Fruit fly (Drosophila melanogaster) whole organism, embryonic: ENCODE measurements around the gene IFT52.

Experiments
- Bteb2 ChIP-seq: fragments of 200-800 bp; sonication (Bioruptor generic); optimal IDR thresholded peaks from 2 replicates; lab custom pipeline; 2016; ENCODE audit warnings: missing biosample characterization, missing genetic modification characterization
- CG10959 ChIP-seq: fragments of 200-800 bp; sonication (Bioruptor generic); IDR thresholded peaks from 2 replicates; pipeline ENCODE4 v1.3.6; 2022; ENCODE audit warnings: missing biosample characterization, missing genetic modification characterization
- CG11456 ChIP-seq: fragments of 200-800 bp; sonication (Bioruptor generic); IDR thresholded peaks from 3 replicates; pipeline ENCODE4 v1.3.6; 2022; ENCODE audit warnings: missing biosample characterization, missing genetic modification characterization
- CG11504 ChIP-seq: fragments of 200-800 bp; sonication (Bioruptor generic); optimal IDR thresholded peaks from 3 replicates; lab custom pipeline; 2019; ENCODE audit warnings: missing biosample characterization, mild to moderate bottlenecking, missing genetic modification characterization, moderate library complexity
- CG11695 ChIP-seq: fragments of 200-800 bp; sonication (Bioruptor generic); IDR thresholded peaks from 3 replicates; pipeline ENCODE4 v1.3.6; 2022; ENCODE audit warnings: missing biosample characterization, missing genetic modification characterization
- CG12104 ChIP-seq: fragments of 200-800 bp; sonication (Bioruptor generic); optimal IDR thresholded peaks from 3 replicates; lab custom pipeline; 2016; ENCODE audit warnings: missing biosample characterization, missing genetic modification characterization
- CG12219 ChIP-seq: fragments of 200-800 bp; sonication (Bioruptor generic); optimal IDR thresholded peaks from 3 replicates; lab custom pipeline; 2018; ENCODE audit warnings: missing biosample characterization, mild to moderate bottlenecking, missing genetic modification characterization
- CG1602 ChIP-seq: fragments of 200-800 bp; sonication (Bioruptor generic); optimal IDR thresholded peaks from 3 replicates; lab custom pipeline; 2016; ENCODE audit warnings: missing biosample characterization, missing genetic modification characterization
- CG1647 ChIP-seq: fragments of 200-800 bp; sonication (Bioruptor generic); optimal IDR thresholded peaks from 3 replicates; lab custom pipeline; 2016; ENCODE audit warnings: missing biosample characterization, missing genetic modification characterization
- CG17186 ChIP-seq: fragments of 200-800 bp; sonication (Bioruptor generic); optimal IDR thresholded peaks from 3 replicates; lab custom pipeline; 2017; ENCODE audit warnings: missing biosample characterization, missing genetic modification reagents, missing genetic modification characterization
- CG17612 ChIP-seq: fragments of 200-800 bp; sonication (Bioruptor generic); IDR thresholded peaks from 2 replicates; pipeline ENCODE4 v1.3.6; 2022; ENCODE audit warnings: missing biosample characterization, missing genetic modification characterization
- CG18262 ChIP-seq: fragments of 200-800 bp; optimal IDR thresholded peaks from 3 replicates; lab custom pipeline; 2019; ENCODE audit warnings: missing biosample characterization, mild to moderate bottlenecking, missing genetic modification characterization, moderate library complexity
- CG2875 ChIP-seq: fragments of 200-800 bp; sonication (Bioruptor generic); optimal IDR thresholded peaks from 2 replicates; lab custom pipeline; 2017; ENCODE audit warnings: missing biosample characterization, mild to moderate bottlenecking, missing genetic modification characterization, missing genetic modification reagents
- CG3995 ChIP-seq: fragments of 200-800 bp; sonication (Bioruptor generic); optimal IDR thresholded peaks from 3 replicates; lab custom pipeline; 2016; ENCODE audit warnings: missing biosample characterization, missing genetic modification characterization
- CG8388 ChIP-seq: fragments of 200-800 bp; sonication (Bioruptor generic); optimal IDR thresholded peaks from 2 replicates; lab custom pipeline; 2019; ENCODE audit warnings: missing biosample characterization, mild to moderate bottlenecking, missing genetic modification characterization, moderate library complexity
- CG9437 ChIP-seq: fragments of 200-800 bp; sonication (Bioruptor generic); optimal IDR thresholded peaks from 2 replicates; lab custom pipeline; 2018; ENCODE audit warnings: missing biosample characterization, mild to moderate bottlenecking, missing genetic modification characterization
- CG9817 ChIP-seq: fragments of 200-800 bp; sonication (Bioruptor generic); optimal IDR thresholded peaks from 2 replicates; lab custom pipeline; 2018; ENCODE audit warnings: missing biosample characterization, mild to moderate bottlenecking, missing genetic modification characterization, moderate library complexity
- CoRest ChIP-seq: fragments of 200-800 bp; sonication (Bioruptor generic); optimal IDR thresholded peaks from 3 replicates; lab custom pipeline; 2018; ENCODE audit warnings: missing biosample characterization, mild to moderate bottlenecking, missing genetic modification characterization, moderate library complexity
- E2f2 ChIP-seq: fragments of 200-800 bp; sonication (Bioruptor generic); IDR thresholded peaks from 2 replicates; pipeline ENCODE4 v1.3.6; 2022; ENCODE audit warnings: missing biosample characterization, missing genetic modification characterization
- HLH54F ChIP-seq: fragments of 200-800 bp; sonication (Bioruptor generic); optimal IDR thresholded peaks from 3 replicates; lab custom pipeline; 2016; ENCODE audit warnings: missing biosample characterization, missing genetic modification characterization
- Mad ChIP-seq: fragments of 200-800 bp; sonication (Bioruptor generic); optimal IDR thresholded peaks from 2 replicates; lab custom pipeline; 2016; ENCODE audit warnings: missing biosample characterization, missing genetic modification characterization
- Med ChIP-seq: fragments of 200-800 bp; sonication (Bioruptor generic); peaks from one replicate; lab custom pipeline; 2016; ENCODE audit warnings: missing biosample characterization, missing genetic modification characterization, mild to moderate bottlenecking, inconsistent platforms, moderate library complexity
- Mes4 ChIP-seq: fragments of 200-800 bp; sonication (Bioruptor generic); optimal IDR thresholded peaks from 2 replicates; lab custom pipeline; 2016; ENCODE audit warnings: missing biosample characterization, missing genetic modification characterization
- Oaz ChIP-seq: fragments of 200-800 bp; sonication (Bioruptor generic); IDR thresholded peaks from 2 replicates; pipeline ENCODE4 v1.3.6; 2022; ENCODE audit warnings: missing biosample characterization, missing genetic modification characterization
- Sry-δ ChIP-seq: fragments of 200-800 bp; sonication (Bioruptor generic); optimal IDR thresholded peaks from 2 replicates; lab custom pipeline; 2016; ENCODE audit warnings: missing biosample characterization, missing genetic modification characterization
- dan ChIP-seq: fragments of 200-800 bp; sonication (Bioruptor generic); IDR thresholded peaks from 2 replicates; pipeline ENCODE4 v1.3.6; 2022; ENCODE audit warnings: missing biosample characterization, missing genetic modification characterization
- dm ChIP-seq: fragments of 200-800 bp; sonication (Bioruptor generic); optimal IDR thresholded peaks from 3 replicates; lab custom pipeline; 2016; ENCODE audit warnings: missing biosample characterization, missing genetic modification characterization
- dpn ChIP-seq, 2 experiments: fragments of 200-800 bp; sonication (Bioruptor generic); optimal IDR thresholded peaks; 3 replicates each; lab custom pipeline; 2016; ENCODE audit warnings: missing biosample characterization in 2 of 2, missing genetic modification characterization in 2 of 2
- hb ChIP-seq: fragments of 200-800 bp; sonication (Bioruptor generic); IDR thresholded peaks from 3 replicates; pipeline ENCODE4 v1.3.6; 2022; ENCODE audit warnings: missing biosample characterization, missing genetic modification characterization; ENCODE audit not compliant: partially characterized antibody
- hth ChIP-seq: fragments of >200 bp; optimal IDR thresholded peaks from 2 replicates; lab custom pipeline; 2017; ENCODE audit warnings: inconsistent platforms
- jing ChIP-seq: fragments of 200-800 bp; sonication (Bioruptor generic); optimal IDR thresholded peaks from 2 replicates; lab custom pipeline; 2018; ENCODE audit warnings: missing biosample characterization, mild to moderate bottlenecking, missing genetic modification characterization
- knrl ChIP-seq: fragments of 200-800 bp; sonication (Bioruptor generic); IDR thresholded peaks from 3 replicates; pipeline ENCODE4 v1.3.6; 2022; ENCODE audit warnings: missing biosample characterization, missing genetic modification characterization; ENCODE audit not compliant: partially characterized antibody
- mirr ChIP-seq: fragments of 200-800 bp; sonication (Bioruptor generic); optimal IDR thresholded peaks from 3 replicates; lab custom pipeline; 2018; ENCODE audit warnings: missing biosample characterization, mild to moderate bottlenecking, missing genetic modification characterization
- nom ChIP-seq: fragments of 200-800 bp; sonication (Bioruptor generic); optimal IDR thresholded peaks from 2 replicates; lab custom pipeline; 2017; ENCODE audit warnings: missing biosample characterization, missing genetic modification characterization, mild to moderate bottlenecking, moderate library complexity, missing genetic modification reagents
- oc ChIP-seq: fragments of 200-800 bp; sonication (Bioruptor generic); optimal IDR thresholded peaks from 2 replicates; lab custom pipeline; 2018; ENCODE audit warnings: missing biosample characterization, mild to moderate bottlenecking, missing genetic modification characterization, moderate library complexity
- pan ChIP-seq, 4 experiments: fragments of >200 bp in 3 of 4; fragments of 200-800 bp in 1 of 4; sonication (Bioruptor generic) in 1 of 4; optimal IDR thresholded peaks in 3 of 4; IDR thresholded peaks in 1 of 4; 2 replicates each; pipeline versions ENCODE4 v1.3.6 to Lab custom; 2017 to 2022; ENCODE audit warnings: missing biosample characterization in 2 of 4, missing genetic modification characterization in 2 of 4, mixed read lengths in 1 of 4
- ro ChIP-seq: fragments of 200-800 bp; sonication (Bioruptor generic); IDR thresholded peaks from 2 replicates; pipeline ENCODE4 v1.3.6; 2022; ENCODE audit warnings: missing biosample characterization, missing genetic modification characterization
- run ChIP-seq: fragments of 200-800 bp; sonication (Bioruptor generic); optimal IDR thresholded peaks from 3 replicates; lab custom pipeline; 2018; ENCODE audit warnings: missing biosample characterization, mild to moderate bottlenecking, missing genetic modification characterization
- sim ChIP-seq: fragments of 200-800 bp; sonication (Bioruptor generic); IDR thresholded peaks from 2 replicates; pipeline ENCODE4 v1.3.6; 2022; ENCODE audit warnings: missing biosample characterization, missing genetic modification characterization
- slbo ChIP-seq: fragments of 200-800 bp; sonication (Bioruptor generic); IDR thresholded peaks from 2 replicates; pipeline ENCODE4 v1.3.6; 2022; ENCODE audit warnings: missing biosample characterization, missing genetic modification characterization
- ssp ChIP-seq: fragments of 200-800 bp; sonication (Bioruptor generic); IDR thresholded peaks from 2 replicates; pipeline ENCODE4 v1.3.6; 2022; ENCODE audit warnings: missing biosample characterization, missing genetic modification characterization
- stc ChIP-seq: fragments of 200-800 bp; sonication (Bioruptor generic); IDR thresholded peaks from 2 replicates; pipeline ENCODE4 v1.3.6; 2022; ENCODE audit warnings: missing biosample characterization, missing genetic modification characterization
- toy ChIP-seq: fragments of 200-800 bp; sonication (Bioruptor generic); IDR thresholded peaks from 2 replicates; pipeline ENCODE4 v1.3.6; 2022; ENCODE audit warnings: missing biosample characterization, missing genetic modification characterization
- trh ChIP-seq: fragments of 200-800 bp; sonication (Bioruptor generic); optimal IDR thresholded peaks from 2 replicates; lab custom pipeline; 2016; ENCODE audit warnings: missing biosample characterization, missing genetic modification characterization
- unpg ChIP-seq: fragments of 200-800 bp; sonication (Bioruptor generic); optimal IDR thresholded peaks from 3 replicates; lab custom pipeline; 2018; ENCODE audit warnings: missing biosample characterization, mild to moderate bottlenecking, missing genetic modification characterization, moderate library complexity
- vnd ChIP-seq: fragments of 200-800 bp; sonication (Bioruptor generic); IDR thresholded peaks from 3 replicates; pipeline ENCODE4 v1.3.6; 2022; ENCODE audit warnings: missing biosample characterization, missing genetic modification characterization; ENCODE audit not compliant: partially characterized antibody
- wor ChIP-seq: fragments of 200-800 bp; sonication (Bioruptor generic); IDR thresholded peaks from 2 replicates; pipeline ENCODE4 v1.3.6; 2022; ENCODE audit warnings: missing biosample characterization, missing genetic modification characterization
- zen ChIP-seq: fragments of 200-800 bp; sonication (Bioruptor generic); optimal IDR thresholded peaks from 3 replicates; lab custom pipeline; 2018; ENCODE audit warnings: missing biosample characterization, mild to moderate bottlenecking, missing genetic modification characterization, moderate library complexity

IFT52 gene

dm6 chr2L:6557429-6558384 is at the start of gene IFT52, which contains the start of gene COX5B (continued):
- peak; percentile 42 for TF ChIP-seq CG17186 (GFP tag; lab: Kevin White, UChicago)
- TF ChIP-seq Med, result peak; percentile 97
- TF ChIP-seq CG11456 (GFP tag; lab: Robert Waterston, UW), result peak; percentile 92
- TF ChIP-seq nom (GFP tag; lab: Kevin White, UChicago), result no peak
- TF ChIP-seq vnd, result 0 out of 3 replicates have a peak, but pooled peaks have one; percentile 10
- no peak for TF ChIP-seq jing (GFP tag; lab: Kevin White, UChicago)
- 0 out of 2 replicates have a peak, but pooled peaks have one; percentile 37 for TF ChIP-seq CG17612 (GFP tag; lab: Robert Waterston, UW)
- TF ChIP-seq zen (tag; lab: Kevin White, UChicago), result peak; percentile 50
- peak; percentile 68 for TF ChIP-seq CoRest (tag; lab: Kevin White, UChicago)
- no peak for TF ChIP-seq CG2875 (GFP tag; lab: Kevin White, UChicago)
- TF ChIP-seq dm, result peak; percentile 17
- TF ChIP-seq CG1647 (GFP tag; lab: Kevin White, UChicago), result peak; percentile 77
- no peak for TF ChIP-seq oc (tag; lab: Kevin White, UChicago)
- no peak for TF ChIP-seq hb (GFP tag; lab: Robert Waterston, UW)
- no peak for TF ChIP-seq mirr (GFP tag; lab: Kevin White, UChicago)
- TF ChIP-seq hth (lab: Kevin White, UChicago), result no peak
- peak; percentile 57 to 77 for TF ChIP-seq dpn (GFP tag; optimal IDR thresholded peaks at IDR 0.05; lab: Kevin White, UChicago)
- TF ChIP-seq CG12219, result no peak
- TF ChIP-seq ssp (GFP tag; lab: Robert Waterston, UW), result peak; percentile 76
- TF ChIP-seq CG10959, result no peak
- peak; percentile 68 for TF ChIP-seq trh (GFP tag; lab: Kevin White, UChicago)
- TF ChIP-seq Sry-δ (GFP tag; lab: Kevin White, UChicago), result peak; percentile 53
- peak; percentile 51; the same call in 1 of the 3 replicates for TF ChIP-seq knrl (GFP tag; lab: Robert Waterston, UW)
- no peak for TF ChIP-seq toy (GFP tag; lab: Robert Waterston, UW)
- peak; percentile 67 for TF ChIP-seq CG11504 (tag; lab: Kevin White, UChicago)
- TF ChIP-seq Bteb2 (GFP tag; lab: Kevin White, UChicago), result peak; percentile 48
- TF ChIP-seq run (tag; lab: Kevin White, UChicago), result no peak
- peak; percentile 38 for TF ChIP-seq unpg (GFP tag; lab: Kevin White, UChicago)
- peak; percentile 89 for TF ChIP-seq slbo (GFP tag; lab: Robert Waterston, UW)
- peak; percentile 7; the same call in 1 of the 2 replicates for TF ChIP-seq Oaz (GFP tag; lab: Robert Waterston, UW)
- TF ChIP-seq CG8388 (GFP tag; lab: Kevin White, UChicago), result no peak
- TF ChIP-seq dan (GFP tag; lab: Robert Waterston, UW), result no peak
- peak; percentile 75 for TF ChIP-seq HLH54F
- no peak for TF ChIP-seq CG11695 (GFP tag; lab: Robert Waterston, UW)
- TF ChIP-seq wor, result no peak
- no peak for TF ChIP-seq stc (GFP tag; lab: Robert Waterston, UW)
- peak; percentile 51 for TF ChIP-seq CG18262 (tag; lab: Kevin White, UChicago)
- peak; percentile 90 for TF ChIP-seq E2f2 (GFP tag; lab: Robert Waterston, UW)
- no peak for TF ChIP-seq CG9437 (GFP tag; lab: Kevin White, UChicago)
- TF ChIP-seq CG12104 (GFP tag; lab: Kevin White, UChicago), result peak; percentile 66
- TF ChIP-seq Mad (GFP tag; lab: Kevin White, UChicago), result peak; percentile 66
- no peak for TF ChIP-seq sim (GFP tag; lab: Robert Waterston, UW)
- TF ChIP-seq Mes4 (GFP tag; lab: Kevin White, UChicago), result no peak
- peak; percentile 72 for TF ChIP-seq CG9817 (tag; lab: Kevin White, UChicago)
- TF ChIP-seq ro (GFP tag; lab: Robert Waterston, UW), result no peak
- TF ChIP-seq CG1602 (GFP tag; lab: Kevin White, UChicago), result peak; percentile 10
- peak; percentile 32 for TF ChIP-seq CG3995 (GFP tag; lab: Kevin White, UChicago)
- no peak for TF ChIP-seq pan (optimal IDR thresholded peaks at IDR 0.05; lab: Kevin White, UChicago)
- peak in 1 of 2 experiments; percentile 37 for TF ChIP-seq pan (GFP tag; optimal IDR thresholded peaks at IDR 0.05 in 1 of 2, IDR thresholded peaks at IDR 0.05 in 1 of 2)
